Worm (Caenorhabditis elegans) whole organism, L1 larva: ENCODE data around the gene elo-6.

ENCODE experiments used
- C04F5.9 ChIP-seq: sonication (generic microtip); optimal IDR thresholded peaks from 2 replicates; lab custom pipeline; 2016; ENCODE audit warnings: missing genetic modification characterization, missing compliant biosample characterization
- C16A3.4 ChIP-seq: fragments of 150-350 bp; optimal IDR thresholded peaks from 2 replicates; lab custom pipeline; 2014; ENCODE audit warnings: missing biosample characterization, missing genetic modification characterization
- alr-1 ChIP-seq: fragments of 200-800 bp; sonication (Bioruptor generic); optimal IDR thresholded peaks from 2 replicates; lab custom pipeline; 2018; ENCODE audit warnings: borderline replicate concordance, mild to moderate bottlenecking, missing genetic modification characterization, missing compliant biosample characterization
- aly-2 ChIP-seq: fragments of 150-350 bp; optimal IDR thresholded peaks from 2 replicates; lab custom pipeline; 2014; ENCODE audit warnings: missing biosample characterization, missing genetic modification characterization
- ama-1 ChIP-seq: fragments of 150-350 bp; optimal IDR thresholded peaks from 2 replicates; lab custom pipeline; 2014
- blmp-1 ChIP-seq: fragments of 150-350 bp; optimal IDR thresholded peaks from 2 replicates; lab custom pipeline; 2014; ENCODE audit warnings: missing biosample characterization, missing genetic modification characterization
- ceh-63 ChIP-seq: fragments of 200-800 bp; sonication (Bioruptor generic); optimal IDR thresholded peaks from 2 replicates; lab custom pipeline; 2018; ENCODE audit warnings: mild to moderate bottlenecking, missing genetic modification characterization, missing compliant biosample characterization
- dpl-1 ChIP-seq, 3 experiments: fragments of 150-350 bp in 2 of 3; sonication (generic microtip) in 1 of 3; optimal IDR thresholded peaks; 2 replicates each; lab custom pipeline; 2014 to 2017; ENCODE audit warnings: missing biosample characterization in 3 of 3, missing genetic modification characterization in 3 of 3, missing genetic modification reagents in 3 of 3
- efl-1 ChIP-seq, 4 experiments: fragments of 150-350 bp; optimal IDR thresholded peaks in 3 of 4; peaks in 1 of 4; 1 replicate in 1 of 4; 2 replicates in 3 of 4; lab custom pipeline; 2014; ENCODE audit warnings: missing biosample characterization in 2 of 4, missing genetic modification characterization in 2 of 4, missing genetic modification reagents in 2 of 4
- efl-3 ChIP-seq: fragments of 200-800 bp; sonication (Bioruptor generic); optimal IDR thresholded peaks from 2 replicates; lab custom pipeline; 2018; ENCODE audit warnings: mild to moderate bottlenecking, missing genetic modification characterization, missing compliant biosample characterization
- egl-13 ChIP-seq: sonication (generic microtip); optimal IDR thresholded peaks from 2 replicates; lab custom pipeline; 2016; ENCODE audit warnings: missing genotype, missing genetic modification reagents, missing genetic modification characterization, missing compliant biosample characterization
- egl-27 ChIP-seq, 2 experiments: fragments of 150-350 bp in 1 of 2; sonication (generic microtip); optimal IDR thresholded peaks; 3 replicates each; lab custom pipeline; 2017 to 2018; ENCODE audit warnings: missing biosample characterization in 2 of 2, missing genetic modification characterization in 2 of 2, missing genetic modification reagents in 2 of 2
- elt-2 ChIP-seq: sonication (generic microtip); optimal IDR thresholded peaks from 2 replicates; lab custom pipeline; 2016; ENCODE audit warnings: missing genetic modification characterization, mild to moderate bottlenecking, inconsistent platforms, missing compliant biosample characterization, missing genetic modification reagents
- elt-3 ChIP-seq, 6 experiments: fragments of 150-350 bp in 1 of 6; sonication (generic microtip); optimal IDR thresholded peaks; 2 replicates each; lab custom pipeline; 2017 to 2018; ENCODE audit warnings: missing biosample characterization in 6 of 6, missing genetic modification characterization in 6 of 6, inconsistent platforms in 1 of 6
- fkh-10 ChIP-seq: sonication (generic microtip); optimal IDR thresholded peaks from 2 replicates; lab custom pipeline; 2017; ENCODE audit warnings: missing biosample characterization, missing genetic modification reagents, missing genetic modification characterization
- fkh-4 ChIP-seq: sonication (generic microtip); optimal IDR thresholded peaks from 2 replicates; lab custom pipeline; 2016; ENCODE audit warnings: missing compliant biosample characterization, missing genetic modification characterization, borderline replicate concordance
- fos-1 ChIP-seq: fragments of 150-350 bp; optimal IDR thresholded peaks from 2 replicates; lab custom pipeline; 2014; ENCODE audit warnings: missing biosample characterization, missing genetic modification characterization
- grh-1 ChIP-seq: fragments of 200-800 bp; sonication (Bioruptor generic); IDR thresholded peaks from 2 replicates; pipeline ENCODE4 v1.3.6; 2022; ENCODE audit warnings: missing genetic modification reagents, missing genetic modification characterization, missing compliant biosample characterization
- jun-1 ChIP-seq: fragments of 150-350 bp; optimal IDR thresholded peaks from 2 replicates; lab custom pipeline; 2014; ENCODE audit warnings: missing biosample characterization, missing genetic modification reagents, missing genetic modification characterization
- lin-14 ChIP-seq: fragments of 200-800 bp; sonication (Bioruptor generic); optimal IDR thresholded peaks from 2 replicates; lab custom pipeline; 2018; ENCODE audit warnings: mild to moderate bottlenecking, missing genetic modification characterization, moderate library complexity, missing compliant biosample characterization
- lin-15B ChIP-seq: fragments of 150-350 bp; sonication (generic microtip); optimal IDR thresholded peaks from 3 replicates; lab custom pipeline; 2014; ENCODE audit warnings: missing biosample characterization, missing genetic modification characterization
- lin-35 ChIP-seq, 2 experiments: fragments of 150-350 bp; optimal IDR thresholded peaks; 2 replicates each; lab custom pipeline; 2014; ENCODE audit warnings: missing biosample characterization in 2 of 2, missing genetic modification characterization in 2 of 2, missing genetic modification reagents in 2 of 2
- lin-39 ChIP-seq: fragments of 150-350 bp; optimal IDR thresholded peaks from 2 replicates; lab custom pipeline; 2014; ENCODE audit warnings: missing biosample characterization, missing genetic modification reagents, missing genetic modification characterization
- lir-3 ChIP-seq: sonication (generic microtip); optimal IDR thresholded peaks from 2 replicates; lab custom pipeline; 2016; ENCODE audit warnings: mild to moderate bottlenecking, missing genetic modification characterization, moderate library complexity, missing compliant biosample characterization; ENCODE audit not compliant: poor library complexity
- lsy-2 ChIP-seq, 2 experiments: fragments of 150-350 bp; optimal IDR thresholded peaks; 2 replicates each; lab custom pipeline; 2014; ENCODE audit warnings: missing biosample characterization in 2 of 2, missing genetic modification characterization in 2 of 2
- mdl-1 ChIP-seq, 2 experiments: fragments of 150-350 bp; optimal IDR thresholded peaks; 2 replicates each; lab custom pipeline; 2014 to 2017; ENCODE audit warnings: missing biosample characterization in 2 of 2, missing genetic modification characterization in 2 of 2, inconsistent platforms in 1 of 2
- mep-1 ChIP-seq: fragments of 150-350 bp; optimal IDR thresholded peaks from 2 replicates; lab custom pipeline; 2014; ENCODE audit warnings: missing biosample characterization, missing genetic modification characterization
- nhr-11 ChIP-seq: fragments of 150-350 bp; optimal IDR thresholded peaks from 2 replicates; lab custom pipeline; 2014; ENCODE audit warnings: missing biosample characterization, missing genetic modification characterization
- nhr-19 ChIP-seq: fragments of 200-800 bp; sonication (Bioruptor generic); conservative IDR thresholded peaks from 2 replicates; pipeline ENCODE4 v1.3.6; 2022; ENCODE audit warnings: missing genetic modification characterization, missing compliant biosample characterization
- nhr-20 ChIP-seq: sonication (generic microtip); optimal IDR thresholded peaks from 2 replicates; lab custom pipeline; 2016; ENCODE audit warnings: mild to moderate bottlenecking, missing genetic modification characterization, missing compliant biosample characterization
- nhr-237 ChIP-seq: fragments of 150-350 bp; optimal IDR thresholded peaks from 2 replicates; lab custom pipeline; 2014; ENCODE audit warnings: missing biosample characterization, missing genetic modification characterization
- nhr-71 ChIP-seq: sonication (generic microtip); optimal IDR thresholded peaks from 2 replicates; lab custom pipeline; 2016; ENCODE audit warnings: mild to moderate bottlenecking, missing genetic modification characterization, moderate library complexity, missing compliant biosample characterization
- nhr-84 ChIP-seq: sonication (generic microtip); optimal IDR thresholded peaks from 2 replicates; lab custom pipeline; 2017; ENCODE audit warnings: missing biosample characterization, missing genetic modification characterization
- nhr-85 ChIP-seq: sonication (generic microtip); peaks from one replicate; lab custom pipeline; 2016; ENCODE audit warnings: missing genetic modification characterization, inconsistent platforms, missing compliant biosample characterization
- pag-3 ChIP-seq: sonication (generic microtip); optimal IDR thresholded peaks from 2 replicates; lab custom pipeline; 2017; ENCODE audit warnings: missing genetic modification characterization, mild to moderate bottlenecking, missing compliant biosample characterization, antibody characterized with exemption, borderline replicate concordance; ENCODE audit not compliant: insufficient read depth
- snu-23 ChIP-seq: sonication (generic microtip); optimal IDR thresholded peaks from 2 replicates; lab custom pipeline; 2016; ENCODE audit warnings: missing genetic modification characterization, missing compliant biosample characterization
- sox-4 ChIP-seq: sonication (generic microtip); optimal IDR thresholded peaks from 2 replicates; lab custom pipeline; 2016; ENCODE audit warnings: missing genetic modification characterization, missing compliant biosample characterization
- unc-130 ChIP-seq: fragments of 150-350 bp; optimal IDR thresholded peaks from 2 replicates; lab custom pipeline; 2017; ENCODE audit warnings: missing biosample characterization, missing genetic modification characterization, inconsistent platforms
- unc-86 ChIP-seq: sonication (generic microtip); optimal IDR thresholded peaks from 2 replicates; lab custom pipeline; 2016; ENCODE audit warnings: missing genetic modification characterization, missing compliant biosample characterization
- unc-98 ChIP-seq: fragments of 200-800 bp; sonication (Bioruptor generic); IDR thresholded peaks from 2 replicates; pipeline ENCODE4 v1.3.6; 2022; ENCODE audit warnings: missing genetic modification characterization, missing compliant biosample characterization
- zip-4 ChIP-seq: fragments of 200-800 bp; sonication (Bioruptor generic); optimal IDR thresholded peaks from 2 replicates; lab custom pipeline; 2018; ENCODE audit warnings: mild to moderate bottlenecking, missing genetic modification characterization, moderate library complexity, missing compliant biosample characterization

The elo-6 gene

DNA sequence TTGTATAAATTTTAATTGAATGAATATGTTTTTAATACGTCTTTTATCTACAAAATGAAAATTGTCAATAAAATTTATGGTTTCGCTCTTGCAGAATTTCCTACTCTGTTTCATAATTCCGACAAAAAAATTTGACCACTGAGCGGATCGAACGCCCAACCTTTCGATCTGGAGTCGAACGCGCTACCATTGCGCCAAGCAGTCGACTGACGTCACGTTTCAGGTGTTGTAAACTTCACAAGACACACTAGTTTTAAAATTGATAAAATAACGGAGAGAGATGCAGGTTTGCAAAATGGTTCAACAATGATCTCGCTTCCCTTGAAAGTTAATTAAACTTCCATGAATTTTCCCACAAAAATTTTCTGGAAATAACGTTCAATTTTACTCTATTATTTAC lies 44.2 kb downstream of the elo-6 start (continued):
- TF ChIP-seq alr-1 (no peak), egl-13 (no peak)

DNA sequence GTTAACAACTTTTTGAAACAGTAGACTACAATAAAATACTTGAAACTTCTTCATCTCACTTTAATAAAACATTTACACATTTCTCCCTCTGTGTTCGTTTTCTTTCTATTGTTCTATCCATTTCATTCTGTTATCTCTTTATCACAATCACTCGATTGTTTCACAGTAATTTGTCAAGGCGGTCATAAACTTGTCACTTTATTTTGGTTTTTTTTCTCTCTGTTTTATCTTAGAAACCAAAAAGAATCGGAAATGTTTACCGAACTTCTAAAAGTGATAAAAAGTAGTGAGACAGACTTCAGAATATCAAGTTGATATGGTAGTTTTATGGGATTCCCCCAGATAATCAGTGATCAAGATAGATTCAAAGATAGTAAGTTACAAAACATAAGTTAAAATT lies 49.1 kb downstream of the elo-6 start, which contains the start of gene Y4C6B.2:
Gene Y4C6B.2 (plus strand): TSS at position 320 of the 400 bp plus-strand sequence.
- no peak for TF ChIP-seq fkh-10 (GFP tag; lab: Kevin White, UChicago)
- no peak for TF ChIP-seq lin-39
- no peak for TF ChIP-seq nhr-237 (tag; lab: Kevin White, UChicago)
- no peak for TF ChIP-seq sox-4 (tag; lab: Kevin White, UChicago)
- TF ChIP-seq grh-1, result no peak
- TF ChIP-seq alr-1, result no peak
- TF ChIP-seq jun-1, result no peak
- peak; percentile 76 for TF ChIP-seq nhr-85 (tag; lab: Kevin White, UChicago)
- TF ChIP-seq C04F5.9 (tag; lab: Kevin White, UChicago), result no peak
- TF ChIP-seq dpl-1 (GFP tag; optimal IDR thresholded peaks at IDR 0.05; lab: Kevin White, UChicago), result no peak
- no peak for TF ChIP-seq lir-3 (tag; lab: Kevin White, UChicago)
- peak; percentile 15 for TF ChIP-seq lin-14
- TF ChIP-seq egl-27 (tag; optimal IDR thresholded peaks at IDR 0.05; lab: Kevin White, UChicago), result no peak
- no peak for TF ChIP-seq nhr-84
- no peak for TF ChIP-seq fos-1 (tag; lab: Kevin White, UChicago)
- TF ChIP-seq C16A3.4 (tag; lab: Kevin White, UChicago), result no peak
- peak in 5 of 6 experiments; percentile 8 to 83 (median 11) for TF ChIP-seq elt-3 (tag; optimal IDR thresholded peaks at IDR 0.05; lab: Kevin White, UChicago)
- TF ChIP-seq zip-4, result no peak
- no peak for TF ChIP-seq unc-130
- no peak for TF ChIP-seq lin-15B (tag; lab: Kevin White, UChicago)
- no peak for TF ChIP-seq efl-3 (GFP tag; lab: Kevin White, UChicago)
- TF ChIP-seq unc-98, result no peak
- TF ChIP-seq aly-2 (tag; lab: Kevin White, UChicago), result no peak
- TF ChIP-seq blmp-1 (tag; lab: Kevin White, UChicago), result peak; percentile 65
- no peak for TF ChIP-seq ceh-63 (GFP tag; lab: Kevin White, UChicago)
- no peak for TF ChIP-seq elt-2 (tag; lab: Kevin White, UChicago)
- TF ChIP-seq pag-3 (tag; lab: Kevin White, UChicago), result no peak
- TF ChIP-seq lsy-2 (tag; optimal IDR thresholded peaks at IDR 0.05; lab: Kevin White, UChicago), result peak in 1 of 2 experiments; percentile 21
- TF ChIP-seq, all 84 proteins: peak for 5

DNA sequence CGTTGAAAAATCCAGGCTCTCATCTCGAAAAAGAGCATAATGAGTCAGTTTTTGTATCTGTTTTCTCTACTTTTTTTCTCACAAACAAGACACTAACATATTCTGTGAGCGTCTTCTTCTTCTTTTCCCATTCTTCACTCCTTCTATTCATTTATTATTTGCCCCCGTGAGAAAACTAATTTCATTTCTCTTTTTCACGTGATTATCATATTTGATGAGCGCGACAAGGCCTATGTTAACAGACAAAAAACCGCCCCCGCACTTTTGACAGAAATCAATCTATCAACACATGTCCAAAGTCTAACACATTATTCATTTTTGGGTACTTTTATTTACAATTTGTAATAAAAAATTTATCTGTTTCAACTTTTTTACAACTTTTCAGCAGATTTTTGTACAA lies 50.7 kb downstream of the elo-6 start:
- TF ChIP-seq fkh-4 (no peak), unc-130 (no peak), blmp-1 (tag; lab: Kevin White, UChicago) (peak; percentile 67), grh-1 (no peak), nhr-71 (tag; lab: Kevin White, UChicago) (peak; percentile 49), unc-86 (tag; lab: Kevin White, UChicago) (peak; percentile 61), aly-2 (tag; lab: Kevin White, UChicago) (no peak), nhr-20 (tag; lab: Kevin White, UChicago) (peak; percentile 22), nhr-85 (tag; lab: Kevin White, UChicago) (peak; percentile 81), nhr-19 (GFP tag; lab: Robert Waterston, UW) (no peak), nhr-11 (no peak), elt-3 (tag; optimal IDR thresholded peaks at IDR 0.05; lab: Kevin White, UChicago) (peak in 1 of 6 experiments; percentile 47), mep-1 (tag; lab: Kevin White, UChicago) (peak; percentile 5), lin-35 (GFP tag; optimal IDR thresholded peaks at IDR 0.05; lab: Kevin White, UChicago) (peak in 1 of 2 experiments; percentile 25), lin-14 (peak; percentile 69), efl-1 (optimal IDR thresholded peaks at IDR 0.05; lab: Kevin White, UChicago) (no peak), efl-1 (GFP tag; optimal IDR thresholded peaks at IDR 0.05 in 1 of 2; lab: Kevin White, UChicago) (peak in 1 of 2 experiments; percentile 59), lsy-2 (tag; optimal IDR thresholded peaks at IDR 0.05; lab: Kevin White, UChicago) (peak in 1 of 2 experiments; percentile 17), alr-1 (no peak), snu-23 (GFP tag; lab: Kevin White, UChicago) (peak; percentile 10), mdl-1 (tag; optimal IDR thresholded peaks at IDR 0.05; lab: Kevin White, UChicago) (no peak), ama-1 (lab: Kevin White, UChicago) (no peak)
